Worm (Caenorhabditis elegans): Measurements from ENCODE around the gene srh-239.

- TF ChIP-seq zag-1 (tag; optimal IDR thresholded peaks at IDR 0.05) (no peak), unc-62 (GFP tag; optimal IDR thresholded peaks at IDR 0.05) (no peak), lin-15B (tag; optimal IDR thresholded peaks at IDR 0.05) (no peak), nhr-76 (tag; optimal IDR thresholded peaks at IDR 0.05) (no peak), C04F5.9 (tag; optimal IDR thresholded peaks at IDR 0.05) (no peak), rnt-1 (tag; optimal IDR thresholded peaks at IDR 0.05) (no peak), pax-3 (tag; optimal IDR thresholded peaks at IDR 0.05) (no peak), nhr-11 (tag; optimal IDR thresholded peaks at IDR 0.05) (no peak), mdl-1 (tag; optimal IDR thresholded peaks at IDR 0.05) (no peak), nhr-12 (tag; optimal IDR thresholded peaks at IDR 0.05) (no peak), nhr-28 (tag; optimal IDR thresholded peaks at IDR 0.05) (no peak), egl-27 (tag; optimal IDR thresholded peaks at IDR 0.05) (no peak)
Observed at ce11 chrV:15397139-15397538, 48.4 kb upstream of the srh-239 start.
